Worm (Caenorhabditis elegans) whole organism, L1 larva: ENCODE results near the gene srd-2.

Experiments used
- C16A3.4 ChIP-seq: fragments of 150-350 bp; optimal IDR thresholded peaks from 2 replicates; lab custom pipeline; 2014; ENCODE audit warnings: missing biosample characterization, missing genetic modification characterization
- aha-1 ChIP-seq: fragments of 150-350 bp; optimal IDR thresholded peaks from 2 replicates; lab custom pipeline; 2014; ENCODE audit warnings: missing biosample characterization, missing genetic modification characterization
- alr-1 ChIP-seq: fragments of 200-800 bp; sonication (Bioruptor generic); optimal IDR thresholded peaks from 2 replicates; lab custom pipeline; 2018; ENCODE audit warnings: borderline replicate concordance, mild to moderate bottlenecking, missing genetic modification characterization, missing compliant biosample characterization
- aly-2 ChIP-seq: fragments of 150-350 bp; optimal IDR thresholded peaks from 2 replicates; lab custom pipeline; 2014; ENCODE audit warnings: missing biosample characterization, missing genetic modification characterization
- ceh-8 ChIP-seq: fragments of 200-800 bp; sonication (Bioruptor generic); optimal IDR thresholded peaks from 2 replicates; lab custom pipeline; 2018; ENCODE audit warnings: mild to moderate bottlenecking, missing genetic modification characterization, moderate library complexity, missing compliant biosample characterization
- ceh-88 ChIP-seq: fragments of 200-800 bp; sonication (Bioruptor generic); IDR thresholded peaks from 2 replicates; pipeline ENCODE4 v1.3.6; 2022; ENCODE audit warnings: missing genetic modification characterization, missing compliant biosample characterization
- ces-1 ChIP-seq: fragments of 150-350 bp; optimal IDR thresholded peaks from 2 replicates; lab custom pipeline; 2014; ENCODE audit warnings: missing biosample characterization, missing genetic modification reagents, missing genetic modification characterization
- dpl-1 ChIP-seq, 3 experiments: fragments of 150-350 bp in 2 of 3; sonication (generic microtip) in 1 of 3; optimal IDR thresholded peaks; 2 replicates each; lab custom pipeline; 2014 to 2017; ENCODE audit warnings: missing biosample characterization in 3 of 3, missing genetic modification characterization in 3 of 3, missing genetic modification reagents in 3 of 3
- dsc-1 ChIP-seq: sonication (generic microtip); optimal IDR thresholded peaks from 2 replicates; lab custom pipeline; 2016; ENCODE audit warnings: mild to moderate bottlenecking, missing genetic modification characterization, missing compliant biosample characterization
- efl-3 ChIP-seq: fragments of 200-800 bp; sonication (Bioruptor generic); optimal IDR thresholded peaks from 2 replicates; lab custom pipeline; 2018; ENCODE audit warnings: mild to moderate bottlenecking, missing genetic modification characterization, missing compliant biosample characterization
- egl-27 ChIP-seq, 2 experiments: fragments of 150-350 bp in 1 of 2; sonication (generic microtip); optimal IDR thresholded peaks; 3 replicates each; lab custom pipeline; 2017 to 2018; ENCODE audit warnings: missing biosample characterization in 2 of 2, missing genetic modification characterization in 2 of 2, missing genetic modification reagents in 2 of 2
- elt-3 ChIP-seq, 6 experiments: fragments of 150-350 bp in 1 of 6; sonication (generic microtip); optimal IDR thresholded peaks; 2 replicates each; lab custom pipeline; 2017 to 2018; ENCODE audit warnings: missing biosample characterization in 6 of 6, missing genetic modification characterization in 6 of 6, inconsistent platforms in 1 of 6
- ets-5 ChIP-seq: fragments of 200-800 bp; sonication (Bioruptor generic); IDR thresholded peaks from 2 replicates; pipeline ENCODE4 v1.3.6; 2022; ENCODE audit warnings: missing genetic modification characterization, missing compliant biosample characterization
- fkh-10 ChIP-seq: sonication (generic microtip); optimal IDR thresholded peaks from 2 replicates; lab custom pipeline; 2017; ENCODE audit warnings: missing biosample characterization, missing genetic modification reagents, missing genetic modification characterization
- fkh-4 ChIP-seq: sonication (generic microtip); optimal IDR thresholded peaks from 2 replicates; lab custom pipeline; 2016; ENCODE audit warnings: missing compliant biosample characterization, missing genetic modification characterization, borderline replicate concordance
- fkh-8 ChIP-seq: sonication (generic microtip); optimal IDR thresholded peaks from 2 replicates; lab custom pipeline; 2016; ENCODE audit warnings: mild to moderate bottlenecking, missing genetic modification characterization, missing compliant biosample characterization
- fos-1 ChIP-seq: fragments of 150-350 bp; optimal IDR thresholded peaks from 2 replicates; lab custom pipeline; 2014; ENCODE audit warnings: missing biosample characterization, missing genetic modification characterization
- grh-1 ChIP-seq: fragments of 200-800 bp; sonication (Bioruptor generic); IDR thresholded peaks from 2 replicates; pipeline ENCODE4 v1.3.6; 2022; ENCODE audit warnings: missing genetic modification reagents, missing genetic modification characterization, missing compliant biosample characterization
- hlh-4 ChIP-seq: sonication (generic microtip); optimal IDR thresholded peaks from 2 replicates; lab custom pipeline; 2016; ENCODE audit warnings: mild to moderate bottlenecking, missing genetic modification characterization, missing compliant biosample characterization
- hpl-2 ChIP-seq: fragments of 150-350 bp; optimal IDR thresholded peaks from 2 replicates; lab custom pipeline; 2014; ENCODE audit warnings: missing biosample characterization, missing genetic modification reagents, missing genetic modification characterization
- irx-1 ChIP-seq: sonication (generic microtip); optimal IDR thresholded peaks from 2 replicates; lab custom pipeline; 2016; ENCODE audit warnings: missing genetic modification characterization, missing compliant biosample characterization
- jun-1 ChIP-seq: fragments of 150-350 bp; optimal IDR thresholded peaks from 2 replicates; lab custom pipeline; 2014; ENCODE audit warnings: missing biosample characterization, missing genetic modification reagents, missing genetic modification characterization
- lin-15B ChIP-seq: fragments of 150-350 bp; sonication (generic microtip); optimal IDR thresholded peaks from 3 replicates; lab custom pipeline; 2014; ENCODE audit warnings: missing biosample characterization, missing genetic modification characterization
- lin-35 ChIP-seq, 2 experiments: fragments of 150-350 bp; optimal IDR thresholded peaks; 2 replicates each; lab custom pipeline; 2014; ENCODE audit warnings: missing biosample characterization in 2 of 2, missing genetic modification characterization in 2 of 2, missing genetic modification reagents in 2 of 2
- lin-39 ChIP-seq: fragments of 150-350 bp; optimal IDR thresholded peaks from 2 replicates; lab custom pipeline; 2014; ENCODE audit warnings: missing biosample characterization, missing genetic modification reagents, missing genetic modification characterization
- lsy-2 ChIP-seq, 2 experiments: fragments of 150-350 bp; optimal IDR thresholded peaks; 2 replicates each; lab custom pipeline; 2014; ENCODE audit warnings: missing biosample characterization in 2 of 2, missing genetic modification characterization in 2 of 2
- nhr-20 ChIP-seq: sonication (generic microtip); optimal IDR thresholded peaks from 2 replicates; lab custom pipeline; 2016; ENCODE audit warnings: mild to moderate bottlenecking, missing genetic modification characterization, missing compliant biosample characterization
- nhr-47 ChIP-seq: sonication (generic microtip); optimal IDR thresholded peaks from 2 replicates; lab custom pipeline; 2016; ENCODE audit warnings: mild to moderate bottlenecking, missing genetic modification characterization, moderate library complexity, missing compliant biosample characterization
- nhr-71 ChIP-seq: sonication (generic microtip); optimal IDR thresholded peaks from 2 replicates; lab custom pipeline; 2016; ENCODE audit warnings: mild to moderate bottlenecking, missing genetic modification characterization, moderate library complexity, missing compliant biosample characterization
- pag-3 ChIP-seq: sonication (generic microtip); optimal IDR thresholded peaks from 2 replicates; lab custom pipeline; 2017; ENCODE audit warnings: missing genetic modification characterization, mild to moderate bottlenecking, missing compliant biosample characterization, antibody characterized with exemption, borderline replicate concordance; ENCODE audit not compliant: insufficient read depth
- pax-3 ChIP-seq: fragments of 200-800 bp; sonication (Bioruptor generic); optimal IDR thresholded peaks from 2 replicates; lab custom pipeline; 2018; ENCODE audit warnings: mild to moderate bottlenecking, missing genetic modification characterization, moderate library complexity, missing compliant biosample characterization
- pqm-1 ChIP-seq: sonication (generic microtip); optimal IDR thresholded peaks from 3 replicates; lab custom pipeline; 2017; ENCODE audit warnings: missing biosample characterization, missing genetic modification characterization
- rnt-1 ChIP-seq: sonication (generic microtip); optimal IDR thresholded peaks from 2 replicates; lab custom pipeline; 2016; ENCODE audit warnings: mild to moderate bottlenecking, missing genetic modification characterization, moderate library complexity, missing compliant biosample characterization
- skn-1 ChIP-seq: fragments of 150-350 bp; optimal IDR thresholded peaks from 2 replicates; lab custom pipeline; 2014; ENCODE audit warnings: missing biosample characterization, missing genetic modification characterization
- snpc-4 ChIP-seq: fragments of 150-350 bp; optimal IDR thresholded peaks from 2 replicates; lab custom pipeline; 2014; ENCODE audit warnings: missing biosample characterization, missing genetic modification characterization
- snu-23 ChIP-seq: sonication (generic microtip); optimal IDR thresholded peaks from 2 replicates; lab custom pipeline; 2016; ENCODE audit warnings: missing genetic modification characterization, missing compliant biosample characterization
- sox-4 ChIP-seq: sonication (generic microtip); optimal IDR thresholded peaks from 2 replicates; lab custom pipeline; 2016; ENCODE audit warnings: missing genetic modification characterization, missing compliant biosample characterization
- swsn-7 ChIP-seq: sonication (generic microtip); optimal IDR thresholded peaks from 2 replicates; lab custom pipeline; 2016; ENCODE audit warnings: missing genetic modification characterization, missing compliant biosample characterization
- tbx-2 ChIP-seq: sonication (generic microtip); optimal IDR thresholded peaks from 2 replicates; lab custom pipeline; 2016; ENCODE audit warnings: missing genetic modification characterization, missing compliant biosample characterization
- unc-130 ChIP-seq: fragments of 150-350 bp; optimal IDR thresholded peaks from 2 replicates; lab custom pipeline; 2017; ENCODE audit warnings: missing biosample characterization, missing genetic modification characterization, inconsistent platforms
- unc-30 ChIP-seq: sonication (generic microtip); optimal IDR thresholded peaks from 2 replicates; lab custom pipeline; 2017; ENCODE audit warnings: missing biosample characterization, missing genetic modification characterization
- unc-62 ChIP-seq: fragments of 150-350 bp; optimal IDR thresholded peaks from 2 replicates; lab custom pipeline; 2014; ENCODE audit warnings: missing biosample characterization, missing genetic modification reagents, missing genetic modification characterization
- xbp-1 ChIP-seq: sonication (generic microtip); optimal IDR thresholded peaks from 2 replicates; lab custom pipeline; 2016; ENCODE audit warnings: missing genetic modification characterization, missing compliant biosample characterization
- zag-1 ChIP-seq: fragments of 150-350 bp; optimal IDR thresholded peaks from 2 replicates; lab custom pipeline; 2014; ENCODE audit warnings: missing biosample characterization, missing genetic modification characterization
- zip-4 ChIP-seq: fragments of 200-800 bp; sonication (Bioruptor generic); optimal IDR thresholded peaks from 2 replicates; lab custom pipeline; 2018; ENCODE audit warnings: mild to moderate bottlenecking, missing genetic modification characterization, moderate library complexity, missing compliant biosample characterization

Gene srd-2

DNA sequence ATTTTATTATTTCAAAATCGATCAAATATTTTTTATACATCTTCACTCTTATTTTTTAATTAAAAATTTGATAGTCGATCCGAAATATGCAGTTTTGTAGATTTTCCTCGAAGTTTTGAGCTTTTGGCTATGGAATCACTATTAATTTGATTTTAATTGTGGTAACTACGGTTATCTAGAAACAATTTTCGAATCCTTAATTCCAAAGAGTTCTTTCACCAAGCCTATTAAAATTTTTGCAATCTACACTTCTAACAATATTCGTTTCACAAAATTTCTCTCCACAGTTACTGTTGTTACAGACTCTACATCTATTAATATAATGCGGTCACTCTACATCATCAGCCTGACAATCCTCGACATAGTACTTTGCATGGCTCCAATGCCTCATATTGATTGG lies 4.5 kb upstream of the srd-2 start, which contains the start of gene R05H5.7:
TSS of gene R05H5.7 (plus strand) at position 301 of the 400 bp plus-strand sequence.
- no peak for TF ChIP-seq lin-39 (tag; lab: Kevin White, UChicago)
- no peak for TF ChIP-seq xbp-1 (tag; lab: Kevin White, UChicago)
- TF ChIP-seq, all 84 proteins: peak for 0

DNA sequence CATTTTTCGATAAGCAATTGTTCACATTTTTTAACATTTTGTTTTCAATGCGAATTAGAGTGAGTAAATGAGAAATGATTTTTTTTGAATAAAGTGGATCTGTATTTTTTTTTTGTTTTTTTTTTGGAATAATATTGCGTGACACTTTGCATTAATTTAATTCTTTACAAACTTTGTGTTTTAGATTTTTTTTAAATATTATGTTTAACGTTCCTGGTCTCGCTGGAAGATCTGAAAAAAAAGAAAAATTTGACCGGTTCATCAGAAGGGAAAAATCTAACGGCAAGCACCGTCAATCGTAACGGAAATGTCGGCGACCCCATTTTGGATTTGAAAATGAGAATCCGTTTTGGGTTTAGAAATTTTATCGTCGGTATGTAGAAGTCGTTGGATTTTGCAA lies 1.7 kb upstream of the srd-2 start, which contains the start of gene cdc-25.4:
TSS of gene cdc-25.4 (minus strand) at position 101 of the 400 bp plus-strand sequence.
- no peak for TF ChIP-seq xbp-1 (tag; lab: Kevin White, UChicago)
- TF ChIP-seq swsn-7 (tag; lab: Kevin White, UChicago), result no peak
- no peak for TF ChIP-seq unc-62
- TF ChIP-seq zip-4 (GFP tag; lab: Kevin White, UChicago), result no peak
- no peak for TF ChIP-seq ets-5 (GFP tag; lab: Robert Waterston, UW)
- no peak for TF ChIP-seq snu-23 (GFP tag; lab: Kevin White, UChicago)
- no peak for TF ChIP-seq fos-1 (tag; lab: Kevin White, UChicago)
- TF ChIP-seq hpl-2 (GFP tag; lab: Kevin White, UChicago), result no peak
- TF ChIP-seq snpc-4, result no peak

DNA sequence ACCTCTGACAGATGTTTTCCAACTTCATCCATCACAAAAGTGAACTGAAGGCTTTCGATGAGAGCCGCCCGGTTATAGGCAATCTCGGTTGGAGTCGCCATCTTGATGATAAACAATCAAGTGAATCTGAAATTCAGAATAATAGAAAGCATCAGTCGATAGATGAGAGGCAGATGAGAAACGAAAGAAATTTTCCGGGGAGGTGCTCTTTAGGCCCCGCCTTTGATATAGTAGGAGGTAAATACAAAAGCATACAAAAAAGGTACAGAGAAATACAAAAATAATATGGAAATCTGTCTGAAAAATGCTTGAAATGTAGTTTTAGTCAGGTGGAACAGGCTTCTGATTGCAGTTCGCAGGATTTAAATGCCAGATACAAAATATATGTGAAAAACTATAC lies 5.1 kb downstream of the srd-2 start, which contains the start of gene srd-1:
TSS of gene srd-1 (minus strand) at position 101 of the 400 bp plus-strand sequence.
- TF ChIP-seq lsy-2 (tag; optimal IDR thresholded peaks at IDR 0.05; lab: Kevin White, UChicago) (no peak), jun-1 (tag; lab: Kevin White, UChicago) (no peak), tbx-2 (tag; lab: Kevin White, UChicago) (no peak), pag-3 (tag; lab: Kevin White, UChicago) (no peak)
- TF ChIP-seq, all 84 proteins: peak for 0

DNA sequence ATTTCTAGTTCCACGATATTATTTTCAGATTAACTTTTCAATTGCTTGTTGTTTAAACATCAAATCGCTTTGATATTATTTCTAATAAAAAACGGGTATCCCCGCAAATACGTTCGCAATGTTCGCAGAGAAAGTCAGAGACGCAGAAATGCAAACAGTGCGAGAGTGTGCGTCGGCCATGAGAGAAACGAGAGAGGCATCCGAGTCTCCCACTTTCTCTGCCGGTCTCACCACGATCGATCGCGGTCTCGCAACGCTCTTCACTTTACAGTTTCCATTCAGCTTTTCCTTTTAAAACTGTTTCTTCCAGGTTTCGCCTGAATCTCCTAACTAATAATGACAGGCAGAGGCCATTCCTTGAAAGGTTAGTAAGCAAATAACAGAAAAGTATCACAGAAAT lies 13.4 kb downstream of the srd-2 start, which contains the start of gene F33H1.4:
TSS of gene F33H1.4 (plus strand) at position 311 of the 400 bp plus-strand sequence.
- peak; percentile 27 to 50 (median 50) for TF ChIP-seq dpl-1 (GFP tag; optimal IDR thresholded peaks at IDR 0.05; lab: Kevin White, UChicago)
- TF ChIP-seq aly-2 (tag; lab: Kevin White, UChicago), result peak; percentile 6
- TF ChIP-seq elt-3 (tag; optimal IDR thresholded peaks at IDR 0.05; lab: Kevin White, UChicago), result peak in 1 of 6 experiments; percentile 22
- no peak for TF ChIP-seq fkh-4 (tag; lab: Kevin White, UChicago)
- no peak for TF ChIP-seq irx-1
- TF ChIP-seq zag-1 (tag; lab: Kevin White, UChicago), result no peak
- no peak for TF ChIP-seq egl-27 (tag; optimal IDR thresholded peaks at IDR 0.05; lab: Kevin White, UChicago)
- no peak for TF ChIP-seq fkh-10 (GFP tag; lab: Kevin White, UChicago)
- TF ChIP-seq tbx-2 (tag; lab: Kevin White, UChicago), result no peak
- TF ChIP-seq lin-39 (tag; lab: Kevin White, UChicago), result no peak
- TF ChIP-seq dsc-1 (tag; lab: Kevin White, UChicago), result no peak
- TF ChIP-seq lin-15B (tag; lab: Kevin White, UChicago), result peak; percentile 87
- TF ChIP-seq snpc-4, result no peak
- peak; percentile 61 for TF ChIP-seq nhr-71
- peak; percentile 61 for TF ChIP-seq rnt-1 (tag; lab: Kevin White, UChicago)
- TF ChIP-seq pqm-1 (tag; lab: Kevin White, UChicago), result no peak
- TF ChIP-seq efl-3 (GFP tag; lab: Kevin White, UChicago), result no peak
- TF ChIP-seq alr-1 (tag; lab: Kevin White, UChicago), result no peak
- no peak for TF ChIP-seq ces-1 (GFP tag; lab: Kevin White, UChicago)
- TF ChIP-seq jun-1 (tag; lab: Kevin White, UChicago), result peak; percentile 8
- peak; percentile 48 for TF ChIP-seq nhr-20
- no peak for TF ChIP-seq sox-4 (tag; lab: Kevin White, UChicago)
- TF ChIP-seq aha-1 (tag; lab: Kevin White, UChicago), result no peak
- no peak for TF ChIP-seq grh-1 (GFP tag; lab: Robert Waterston, UW)
- peak; percentile 50 for TF ChIP-seq fkh-8 (tag; lab: Kevin White, UChicago)
- no peak for TF ChIP-seq unc-130 (tag; lab: Kevin White, UChicago)
- no peak for TF ChIP-seq C16A3.4 (tag; lab: Kevin White, UChicago)
- TF ChIP-seq lin-35 (GFP tag; optimal IDR thresholded peaks at IDR 0.05; lab: Kevin White, UChicago), result peak; percentile 62 to 74
- no peak for TF ChIP-seq unc-30
- TF ChIP-seq ceh-8 (GFP tag; lab: Kevin White, UChicago), result no peak
- no peak for TF ChIP-seq pax-3
- TF ChIP-seq hlh-4 (tag; lab: Kevin White, UChicago), result no peak
- peak; percentile 35 for TF ChIP-seq swsn-7 (tag; lab: Kevin White, UChicago)
- TF ChIP-seq snu-23 (GFP tag; lab: Kevin White, UChicago), result peak; percentile 65
- peak; percentile 61 for TF ChIP-seq nhr-47
- TF ChIP-seq ceh-88, result no peak
- peak; percentile 3 for TF ChIP-seq skn-1 (tag; lab: Kevin White, UChicago)
